Fruit fly (Drosophila melanogaster): ENCODE results near the gene vri.

- TF ChIP-seq spab (GFP tag; optimal IDR thresholded peaks at IDR 0.05) (no peak), svp (GFP tag) (no peak), CG10669 (GFP tag; optimal IDR thresholded peaks at IDR 0.05) (no peak), CG6792 (GFP tag; optimal IDR thresholded peaks at IDR 0.05) (no peak), Lpt (GFP tag; optimal IDR thresholded peaks at IDR 0.05) (no peak)
Measured at dm6 chr2L:5299628-5299986, 10.9 kb downstream of the vri start.
